Worm (Caenorhabditis elegans): Measurements from ENCODE around the gene nhr-189.

nhr-189 gene

DNA sequence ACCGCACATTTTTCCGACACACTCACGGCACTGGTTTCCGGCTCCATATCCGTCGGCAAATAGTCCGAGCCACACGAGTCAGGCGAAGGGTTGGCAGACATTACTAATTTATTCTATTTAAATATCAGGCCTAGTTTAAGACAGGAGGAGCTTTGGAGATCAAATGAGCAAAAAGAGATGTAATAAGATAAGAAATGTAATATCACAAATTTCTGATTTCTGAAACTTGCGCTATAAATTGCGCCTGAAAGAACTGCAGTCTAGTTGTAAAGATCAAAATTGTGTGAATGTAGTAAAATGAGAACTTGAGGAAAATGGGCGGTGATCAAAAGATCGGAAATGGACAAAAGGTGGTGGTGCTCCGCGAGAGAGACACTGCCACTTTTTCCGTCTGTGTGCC, 5.2 kb downstream of the nhr-189 start, which contains the start of gene nhr-186:
Gene nhr-186 (minus strand): TSS at position 101 of the 400 bp plus-strand sequence.
- TF ChIP-seq efl-1 (optimal IDR thresholded peaks at IDR 0.05), result no peak
- peak in 1 of 2 experiments; percentile 76 for TF ChIP-seq efl-1 (GFP tag; optimal IDR thresholded peaks at IDR 0.05 in 1 of 2)
- TF ChIP-seq zag-1 (tag; optimal IDR thresholded peaks at IDR 0.05), result no peak
- TF ChIP-seq xbp-1 (tag; optimal IDR thresholded peaks at IDR 0.05), result no peak
- no peak for TF ChIP-seq lin-14 (GFP tag; optimal IDR thresholded peaks at IDR 0.05)
- no peak for TF ChIP-seq vab-15 (tag; optimal IDR thresholded peaks at IDR 0.05)
- TF ChIP-seq fkh-10 (GFP tag; optimal IDR thresholded peaks at IDR 0.05), result peak; percentile 6
- no peak for TF ChIP-seq lin-15B (tag; optimal IDR thresholded peaks at IDR 0.05)
- TF ChIP-seq aha-1 (tag; optimal IDR thresholded peaks at IDR 0.05), result no peak
- no peak for TF ChIP-seq dsc-1 (tag; optimal IDR thresholded peaks at IDR 0.05)
- no peak for TF ChIP-seq lin-35 (GFP tag; optimal IDR thresholded peaks at IDR 0.05)
- TF ChIP-seq dpl-1 (GFP tag; optimal IDR thresholded peaks at IDR 0.05), result no peak
- no peak for TF ChIP-seq swsn-7 (tag; optimal IDR thresholded peaks at IDR 0.05)

DNA sequence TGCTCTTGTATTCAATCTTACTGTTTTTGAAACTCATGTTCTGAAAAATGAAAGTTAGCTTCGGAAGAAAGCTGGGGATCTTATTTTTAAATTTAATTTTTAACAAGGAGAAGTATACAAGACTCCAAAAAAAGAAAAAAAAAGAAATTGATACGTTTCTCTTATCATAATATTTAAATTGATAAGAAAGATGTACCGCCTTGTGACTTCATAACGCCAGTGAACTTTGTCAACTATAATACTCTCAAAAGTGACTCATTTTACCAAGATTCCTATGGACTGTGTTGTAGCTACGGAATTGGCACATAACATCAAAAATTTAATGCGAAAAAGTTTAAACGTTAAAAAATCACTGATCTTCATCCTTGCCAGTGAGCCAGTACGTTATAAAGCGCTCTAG, 8.3 kb downstream of the nhr-189 start:
- TF ChIP-seq elt-2 (tag; optimal IDR thresholded peaks at IDR 0.05) (peak; percentile 76), lin-15B (tag; optimal IDR thresholded peaks at IDR 0.05) (no peak)

DNA sequence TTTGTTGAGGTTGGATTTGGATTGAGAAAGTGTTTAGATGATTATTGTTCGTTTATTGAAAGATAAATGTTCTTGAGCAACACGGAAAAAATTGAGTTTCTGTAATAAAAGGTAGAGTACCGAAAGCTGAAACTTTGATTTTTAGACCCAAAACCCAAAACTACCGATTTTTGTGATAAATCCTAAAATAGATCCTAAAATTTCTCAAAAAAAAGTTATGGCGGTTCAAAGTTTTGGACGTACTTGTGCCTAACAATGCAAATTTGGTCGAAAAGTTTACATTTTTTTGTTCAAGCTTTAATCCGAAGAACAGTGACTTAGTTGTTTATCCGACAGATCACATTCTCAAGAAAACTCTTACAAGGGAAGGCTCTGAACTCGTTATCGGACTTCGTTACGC, 12.8 kb downstream of the nhr-189 start, which contains the start of gene nhr-185:
Gene nhr-185 (minus strand): TSS at position 101 of the 400 bp plus-strand sequence.
- TF ChIP-seq unc-62 (GFP tag; optimal IDR thresholded peaks at IDR 0.05) (no peak), nhr-77 (tag; optimal IDR thresholded peaks at IDR 0.05) (no peak), elt-2 (tag; optimal IDR thresholded peaks at IDR 0.05) (no peak), snu-23 (GFP tag; optimal IDR thresholded peaks at IDR 0.05) (no peak), lsy-2 (tag; optimal IDR thresholded peaks at IDR 0.05) (no peak), nhr-84 (tag; optimal IDR thresholded peaks at IDR 0.05) (no peak), jun-1 (tag; optimal IDR thresholded peaks at IDR 0.05) (no peak), lin-39 (tag; optimal IDR thresholded peaks at IDR 0.05) (no peak), isw-1 (GFP tag; IDR thresholded peaks at IDR 0.05) (no peak), unc-98 (GFP tag; IDR thresholded peaks at IDR 0.05) (no peak), ztf-4 (tag; optimal IDR thresholded peaks at IDR 0.05) (no peak), zag-1 (tag; optimal IDR thresholded peaks at IDR 0.05) (no peak), efl-3 (GFP tag; optimal IDR thresholded peaks at IDR 0.05) (no peak), aly-2 (tag; optimal IDR thresholded peaks at IDR 0.05) (no peak), swsn-7 (tag; optimal IDR thresholded peaks at IDR 0.05) (no peak), mab-9 (GFP tag; IDR thresholded peaks at IDR 0.05) (no peak), blmp-1 (tag; optimal IDR thresholded peaks at IDR 0.05) (no peak)

DNA sequence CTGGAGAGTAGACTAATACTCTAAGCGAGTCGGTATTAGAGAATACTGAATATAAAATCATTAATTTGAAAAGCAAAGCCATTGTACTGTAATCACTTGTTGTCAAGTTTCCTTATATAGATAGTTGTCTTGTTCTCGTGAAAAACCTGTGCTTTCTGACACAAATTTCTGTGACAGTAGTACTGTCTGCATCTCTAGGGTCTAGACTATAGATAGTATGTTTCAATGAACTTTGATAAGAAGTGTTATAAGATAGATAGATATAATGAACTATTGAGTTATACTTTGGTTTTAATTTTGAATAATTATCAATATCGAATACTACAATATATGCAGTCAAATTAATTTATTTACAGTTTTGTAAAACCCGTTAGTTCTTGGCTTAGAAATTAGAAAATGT, 16.1 kb downstream of the nhr-189 start, which contains the start of gene ugt-32:
Gene ugt-32 (minus strand): TSS at position 82 of the 400 bp plus-strand sequence.
- TF ChIP-seq lin-14 (GFP tag; optimal IDR thresholded peaks at IDR 0.05) (no peak), Y116A8C.19 (tag; optimal IDR thresholded peaks at IDR 0.05; ENCODE audit: borderline replicate concordance) (no peak), pax-3 (tag; optimal IDR thresholded peaks at IDR 0.05) (no peak), lsy-2 (tag; optimal IDR thresholded peaks at IDR 0.05) (no peak), unc-86 (tag; optimal IDR thresholded peaks at IDR 0.05) (no peak), tbx-2 (tag; optimal IDR thresholded peaks at IDR 0.05) (no peak), elt-3 (tag; optimal IDR thresholded peaks at IDR 0.05) (peak in 1 of 6 experiments; percentile 0), efl-1 (optimal IDR thresholded peaks at IDR 0.05) (no peak), efl-1 (GFP tag; optimal IDR thresholded peaks at IDR 0.05 in 1 of 2) (peak in 1 of 2 experiments; percentile 37), pqm-1 (tag; optimal IDR thresholded peaks at IDR 0.05) (no peak), sox-4 (tag; optimal IDR thresholded peaks at IDR 0.05) (no peak), lin-15B (tag; optimal IDR thresholded peaks at IDR 0.05) (no peak), elt-2 (tag; optimal IDR thresholded peaks at IDR 0.05) (peak; percentile 10), mdl-1 (tag; optimal IDR thresholded peaks at IDR 0.05) (no peak), irx-1 (tag; optimal IDR thresholded peaks at IDR 0.05) (no peak)
